Fruit fly (Drosophila melanogaster) whole organism, prepupa: ENCODE results near the gene Hr4.

ENCODE experiments used
- Blimp-1 ChIP-seq: fragments of 200-800 bp; sonication (Bioruptor generic); optimal IDR thresholded peaks from 3 replicates; lab custom pipeline; 2017; ENCODE audit warnings: missing biosample characterization, missing genetic modification characterization, mild to moderate bottlenecking, moderate library complexity, missing genetic modification reagents
- CG10631 ChIP-seq: fragments of 200-800 bp; sonication (Bioruptor generic); optimal IDR thresholded peaks from 2 replicates; lab custom pipeline; 2016; ENCODE audit warnings: missing biosample characterization, missing genetic modification characterization
- CG10669 ChIP-seq: fragments of 200-800 bp; sonication (Bioruptor generic); optimal IDR thresholded peaks from 3 replicates; lab custom pipeline; 2018; ENCODE audit warnings: missing biosample characterization, mild to moderate bottlenecking, missing genetic modification characterization, moderate library complexity
- CG11294 ChIP-seq: fragments of 200-800 bp; sonication (Bioruptor generic); IDR thresholded peaks from 2 replicates; pipeline ENCODE4 v1.3.6; 2022; ENCODE audit warnings: missing biosample characterization, missing genetic modification characterization
- CG11762 ChIP-seq: fragments of 200-800 bp; sonication (Bioruptor generic); optimal IDR thresholded peaks from 3 replicates; lab custom pipeline; 2016; ENCODE audit warnings: missing biosample characterization, missing genetic modification characterization; ENCODE audit not compliant: insufficient read depth
- CG11902 ChIP-seq: fragments of 200-800 bp; sonication (Bioruptor generic); optimal IDR thresholded peaks from 3 replicates; lab custom pipeline; 2016; ENCODE audit warnings: missing biosample characterization, missing genetic modification characterization
- CG15336 ChIP-seq: fragments of 200-800 bp; sonication (Bioruptor generic); IDR thresholded peaks from 2 replicates; pipeline ENCODE4 v1.3.6; 2022; ENCODE audit warnings: missing biosample characterization, missing genetic modification characterization
- CG1621 ChIP-seq: fragments of 200-800 bp; sonication (Bioruptor generic); optimal IDR thresholded peaks from 3 replicates; lab custom pipeline; 2018; ENCODE audit warnings: missing biosample characterization, mild to moderate bottlenecking, missing genetic modification characterization
- CG16779 ChIP-seq: fragments of 200-800 bp; sonication (Bioruptor generic); optimal IDR thresholded peaks from 3 replicates; lab custom pipeline; 2017; ENCODE audit warnings: missing biosample characterization, mild to moderate bottlenecking, missing genetic modification characterization
- CG3032 ChIP-seq: fragments of 200-800 bp; optimal IDR thresholded peaks from 2 replicates; lab custom pipeline; 2019; ENCODE audit warnings: missing biosample characterization, mild to moderate bottlenecking, missing genetic modification characterization, moderate library complexity
- CG32006 ChIP-seq: fragments of 200-800 bp; sonication (Bioruptor generic); optimal IDR thresholded peaks from 3 replicates; lab custom pipeline; 2017; ENCODE audit warnings: missing biosample characterization, mild to moderate bottlenecking, missing genetic modification characterization
- CG3919 ChIP-seq: fragments of 200-800 bp; sonication (Bioruptor generic); optimal IDR thresholded peaks from 3 replicates; lab custom pipeline; 2016; ENCODE audit warnings: missing biosample characterization, missing genetic modification characterization
- CG4318 ChIP-seq: fragments of 200-800 bp; sonication (Bioruptor generic); optimal IDR thresholded peaks from 3 replicates; lab custom pipeline; 2017; ENCODE audit warnings: missing biosample characterization, mild to moderate bottlenecking, missing genetic modification characterization
- CG6276 ChIP-seq: fragments of 200-800 bp; sonication (Bioruptor generic); optimal IDR thresholded peaks from 2 replicates; lab custom pipeline; 2017; ENCODE audit warnings: missing biosample characterization, mild to moderate bottlenecking, missing genetic modification characterization
- CG6792 ChIP-seq: fragments of 200-800 bp; sonication (Bioruptor generic); optimal IDR thresholded peaks from 3 replicates; lab custom pipeline; 2016; ENCODE audit warnings: missing biosample characterization, missing genetic modification characterization
- CG6808 ChIP-seq: fragments of 200-800 bp; sonication (Bioruptor generic); optimal IDR thresholded peaks from 3 replicates; lab custom pipeline; 2017; ENCODE audit warnings: missing biosample characterization, missing genetic modification characterization, mild to moderate bottlenecking, moderate library complexity, missing genetic modification reagents
- CG7368 ChIP-seq: fragments of 200-800 bp; sonication (Bioruptor generic); optimal IDR thresholded peaks from 3 replicates; lab custom pipeline; 2016; ENCODE audit warnings: missing biosample characterization, missing genetic modification characterization
- CG8119 ChIP-seq: fragments of 200-800 bp; sonication (Bioruptor generic); IDR thresholded peaks from 3 replicates; pipeline ENCODE4 v1.3.6; 2022; ENCODE audit warnings: missing biosample characterization, missing genetic modification characterization
- CG8319 ChIP-seq: fragments of 200-800 bp; sonication (Bioruptor generic); optimal IDR thresholded peaks from 3 replicates; lab custom pipeline; 2016; ENCODE audit warnings: missing biosample characterization, missing genetic modification characterization
- CG9139 ChIP-seq: fragments of 200-800 bp; sonication (Bioruptor generic); optimal IDR thresholded peaks from 3 replicates; lab custom pipeline; 2017; ENCODE audit warnings: missing biosample characterization, mild to moderate bottlenecking, missing genetic modification characterization
- Eip75B ChIP-seq: fragments of 200-800 bp; sonication (Bioruptor generic); optimal IDR thresholded peaks from 3 replicates; lab custom pipeline; 2016; ENCODE audit warnings: missing biosample characterization, missing genetic modification characterization
- Eip78C ChIP-seq: fragments of 200-800 bp; sonication (Bioruptor generic); peaks from one replicate; lab custom pipeline; 2016; ENCODE audit warnings: missing biosample characterization, missing genetic modification characterization
- Eip93F ChIP-seq: fragments of 200-800 bp; sonication (Bioruptor generic); optimal IDR thresholded peaks from 2 replicates; lab custom pipeline; 2016; ENCODE audit warnings: missing biosample characterization, mild to moderate bottlenecking, missing genetic modification characterization
- Ets21C ChIP-seq: fragments of 200-800 bp; sonication (Bioruptor generic); optimal IDR thresholded peaks from 3 replicates; lab custom pipeline; 2016; ENCODE audit warnings: missing biosample characterization, missing genetic modification characterization
- Ets96B ChIP-seq: fragments of 200-800 bp; optimal IDR thresholded peaks from 2 replicates; lab custom pipeline; 2019; ENCODE audit warnings: missing biosample characterization, mild to moderate bottlenecking, missing genetic modification characterization, moderate library complexity
- Gug ChIP-seq: fragments of 200-800 bp; sonication (Bioruptor generic); IDR thresholded peaks from 2 replicates; pipeline ENCODE4 v1.3.6; 2022; ENCODE audit warnings: missing biosample characterization, missing genetic modification characterization
- Hr39 ChIP-seq: fragments of 200-800 bp; sonication (Bioruptor generic); optimal IDR thresholded peaks from 2 replicates; lab custom pipeline; 2016; ENCODE audit warnings: missing biosample characterization, missing genetic modification characterization
- Hr4 ChIP-seq: fragments of 200-800 bp; sonication (Bioruptor generic); optimal IDR thresholded peaks from 3 replicates; lab custom pipeline; 2016; ENCODE audit warnings: missing biosample characterization, missing genetic modification characterization
- Lpt ChIP-seq: fragments of 200-800 bp; sonication (Bioruptor generic); optimal IDR thresholded peaks from 3 replicates; lab custom pipeline; 2016; ENCODE audit warnings: missing biosample characterization, missing genetic modification characterization
- Met ChIP-seq: fragments of 200-800 bp; sonication (Bioruptor generic); optimal IDR thresholded peaks from 3 replicates; lab custom pipeline; 2016; ENCODE audit warnings: missing biosample characterization, missing genetic modification characterization
- OdsH ChIP-seq: fragments of 200-800 bp; sonication (Bioruptor generic); optimal IDR thresholded peaks from 3 replicates; lab custom pipeline; 2016; ENCODE audit warnings: missing biosample characterization, missing genetic modification characterization
- Smox ChIP-seq: fragments of 200-800 bp; sonication (Bioruptor generic); optimal IDR thresholded peaks from 3 replicates; lab custom pipeline; 2016; ENCODE audit warnings: missing biosample characterization, missing genetic modification characterization
- Sox102F ChIP-seq: fragments of 200-800 bp; sonication (Bioruptor generic); optimal IDR thresholded peaks from 2 replicates; lab custom pipeline; 2016; ENCODE audit warnings: missing biosample characterization, mild to moderate bottlenecking, missing genetic modification characterization
- Sox14 ChIP-seq: fragments of 200-800 bp; sonication (Bioruptor generic); optimal IDR thresholded peaks from 3 replicates; lab custom pipeline; 2016; ENCODE audit warnings: missing biosample characterization, missing genetic modification characterization
- Sox15 ChIP-seq: fragments of 200-800 bp; sonication (Bioruptor generic); optimal IDR thresholded peaks from 3 replicates; lab custom pipeline; 2016; ENCODE audit warnings: missing biosample characterization, missing genetic modification characterization
- achi ChIP-seq: fragments of 200-800 bp; sonication (Bioruptor generic); optimal IDR thresholded peaks from 3 replicates; lab custom pipeline; 2016; ENCODE audit warnings: missing biosample characterization, missing genetic modification characterization
- acj6 ChIP-seq: fragments of 200-800 bp; sonication (Bioruptor generic); optimal IDR thresholded peaks from 3 replicates; lab custom pipeline; 2016; ENCODE audit warnings: missing biosample characterization, missing genetic modification characterization
- cyc ChIP-seq: fragments of 200-800 bp; sonication (Bioruptor generic); optimal IDR thresholded peaks from 3 replicates; lab custom pipeline; 2016; ENCODE audit warnings: missing biosample characterization, missing genetic modification characterization
- dac ChIP-seq: fragments of 200-800 bp; sonication (Bioruptor generic); optimal IDR thresholded peaks from 2 replicates; lab custom pipeline; 2017; ENCODE audit warnings: missing biosample characterization, mild to moderate bottlenecking, missing genetic modification characterization
- dsx ChIP-seq: fragments of 200-800 bp; optimal IDR thresholded peaks from 3 replicates; lab custom pipeline; 2019; ENCODE audit warnings: missing biosample characterization, mild to moderate bottlenecking, missing genetic modification characterization, moderate library complexity; ENCODE audit not compliant: poor library complexity, severe bottlenecking
- fd59A ChIP-seq: fragments of 200-800 bp; sonication (Bioruptor generic); optimal IDR thresholded peaks from 2 replicates; lab custom pipeline; 2017; ENCODE audit warnings: missing biosample characterization, mild to moderate bottlenecking, missing genetic modification characterization, missing genetic modification reagents
- fd85E ChIP-seq: fragments of 200-800 bp; sonication (Bioruptor generic); optimal IDR thresholded peaks from 3 replicates; lab custom pipeline; 2016; ENCODE audit warnings: missing biosample characterization, missing genetic modification characterization
- fkh ChIP-seq: fragments of 200-800 bp; sonication (Bioruptor generic); optimal IDR thresholded peaks from 3 replicates; lab custom pipeline; 2017; ENCODE audit warnings: missing biosample characterization, mild to moderate bottlenecking, missing genetic modification characterization, moderate library complexity
- lz ChIP-seq: fragments of 200-800 bp; sonication (Bioruptor generic); optimal IDR thresholded peaks from 3 replicates; lab custom pipeline; 2016; ENCODE audit warnings: missing biosample characterization, missing genetic modification characterization
- net ChIP-seq: fragments of 200-800 bp; sonication (Bioruptor generic); optimal IDR thresholded peaks from 3 replicates; lab custom pipeline; 2016; ENCODE audit warnings: missing biosample characterization, missing genetic modification characterization
- pdm3 ChIP-seq: fragments of 200-800 bp; sonication (Bioruptor generic); optimal IDR thresholded peaks from 3 replicates; lab custom pipeline; 2016; ENCODE audit warnings: missing biosample characterization, missing genetic modification characterization
- salr ChIP-seq, 2 experiments: fragments of 200-800 bp; sonication (Bioruptor generic); optimal IDR thresholded peaks; 3 replicates each; lab custom pipeline; 2016 to 2018; ENCODE audit warnings: missing biosample characterization in 2 of 2, missing genetic modification characterization in 2 of 2, mild to moderate bottlenecking in 1 of 2
- ss ChIP-seq, 2 experiments: fragments of 200-800 bp; sonication (Bioruptor generic); optimal IDR thresholded peaks; 2 replicates in 1 of 2; 3 replicates in 1 of 2; lab custom pipeline; 2017 to 2018; ENCODE audit warnings: mild to moderate bottlenecking in 2 of 2, missing biosample characterization in 2 of 2, missing genetic modification characterization in 2 of 2, moderate library complexity in 1 of 2
- svp ChIP-seq: fragments of 200-800 bp; sonication (Bioruptor generic); peaks from one replicate; lab custom pipeline; 2016; ENCODE audit warnings: missing biosample characterization, missing genetic modification characterization
- topi ChIP-seq: fragments of 200-800 bp; sonication (Bioruptor generic); optimal IDR thresholded peaks from 3 replicates; lab custom pipeline; 2016; ENCODE audit warnings: missing biosample characterization, missing genetic modification characterization
- vri ChIP-seq: fragments of 200-800 bp; sonication (Bioruptor generic); optimal IDR thresholded peaks from 3 replicates; lab custom pipeline; 2016; ENCODE audit warnings: missing biosample characterization, mild to moderate bottlenecking, missing genetic modification characterization

The Hr4 gene

DNA sequence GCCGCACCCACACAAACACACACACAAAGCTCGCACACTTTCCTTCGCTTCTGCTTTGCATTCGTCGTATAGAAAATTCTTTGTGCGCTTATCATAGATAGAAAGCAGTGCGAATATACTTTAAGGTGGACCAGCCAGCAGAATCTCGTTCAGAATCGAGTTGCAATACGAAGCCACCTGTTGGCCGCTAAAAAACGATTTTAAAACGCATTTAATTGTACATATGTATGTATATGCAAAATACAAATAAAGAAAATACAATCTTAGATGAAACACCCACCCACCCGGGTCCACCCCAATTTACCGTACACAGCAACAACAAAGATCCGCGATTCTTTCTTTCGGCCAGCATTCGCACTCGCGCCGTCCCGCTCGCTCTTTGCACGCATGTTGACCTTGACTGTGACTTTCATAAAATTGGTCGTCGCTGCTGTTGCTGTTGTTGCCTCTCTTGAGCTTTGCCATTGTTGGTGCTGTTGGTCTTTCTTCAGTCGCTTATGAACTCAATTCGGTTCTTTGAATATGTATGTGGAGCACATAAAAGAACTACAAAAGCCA lies 6.8 kb downstream of the Hr4 start:
- TF ChIP-seq OdsH (GFP tag; lab: Kevin White, UChicago) (peak; percentile 89), Blimp-1 (GFP tag; lab: Kevin White, UChicago) (peak; percentile 74), salr (GFP tag; optimal IDR thresholded peaks at IDR 0.05; lab: Kevin White, UChicago) (peak; percentile 69 to 89), Gug (peak; percentile 93), cyc (GFP tag; lab: Kevin White, UChicago) (peak; percentile 84), Smox (GFP tag; lab: Kevin White, UChicago) (peak; percentile 89), CG3032 (tag; lab: Kevin White, UChicago) (peak; percentile 79), CG16779 (peak; percentile 85), CG1621 (tag; lab: Kevin White, UChicago) (peak; percentile 92), CG4318 (GFP tag; lab: Kevin White, UChicago) (peak; percentile 81), CG6808 (peak; percentile 85), fkh (GFP tag; lab: Kevin White, UChicago) (no peak), Hr4 (GFP tag; lab: Kevin White, UChicago) (peak; percentile 87), fd85E (GFP tag; lab: Kevin White, UChicago) (peak; percentile 57), svp (GFP tag; lab: Kevin White, UChicago) (peak; percentile 88), acj6 (GFP tag; lab: Kevin White, UChicago) (peak; percentile 90), CG6276 (GFP tag; lab: Kevin White, UChicago) (peak; percentile 93), Lpt (peak; percentile 85), Sox14 (GFP tag; lab: Kevin White, UChicago) (peak; percentile 94), CG11762 (GFP tag; lab: Kevin White, UChicago) (peak; percentile 86), Sox102F (GFP tag; lab: Kevin White, UChicago) (peak; percentile 87), CG11902 (peak; percentile 72), dac (GFP tag; lab: Kevin White, UChicago) (peak; percentile 74), dsx (peak; percentile 81), Eip75B (GFP tag; lab: Kevin White, UChicago) (peak; percentile 87), pdm3 (GFP tag; lab: Kevin White, UChicago) (peak; percentile 90), CG6792 (peak; percentile 89), CG10669 (GFP tag; lab: Kevin White, UChicago) (peak; percentile 88), Eip93F (GFP tag; lab: Kevin White, UChicago) (peak; percentile 90), vri (GFP tag; lab: Kevin White, UChicago) (no peak), lz (GFP tag; lab: Kevin White, UChicago) (peak; percentile 90), CG15336 (GFP tag; lab: Robert Waterston, UW) (peak; percentile 97), Ets96B (peak; percentile 89), CG8119 (GFP tag; lab: Robert Waterston, UW) (peak; percentile 95), CG32006 (GFP tag; lab: Kevin White, UChicago) (peak; percentile 92), net (peak; percentile 92), CG8319 (GFP tag; lab: Kevin White, UChicago) (peak; percentile 78), Met (peak; percentile 91), CG9139 (GFP tag; lab: Kevin White, UChicago) (peak; percentile 62), Hr39 (GFP tag; lab: Kevin White, UChicago) (peak; percentile 85), CG11294 (GFP tag; lab: Robert Waterston, UW) (peak; percentile 88), fd59A (GFP tag; lab: Kevin White, UChicago) (peak; percentile 77), achi (GFP tag; lab: Kevin White, UChicago) (peak; percentile 93), topi (GFP tag; lab: Kevin White, UChicago) (peak; percentile 93), Eip78C (GFP tag; lab: Kevin White, UChicago) (peak; percentile 94), CG7368 (GFP tag; lab: Kevin White, UChicago) (peak; percentile 76), ss (GFP tag; optimal IDR thresholded peaks at IDR 0.05; lab: Kevin White, UChicago) (peak; percentile 61 to 83), Sox15 (peak; percentile 79), CG10631 (peak; percentile 89), Ets21C (GFP tag; lab: Kevin White, UChicago) (peak; percentile 79), CG3919 (GFP tag; lab: Kevin White, UChicago) (peak; percentile 92)
